Worm (Caenorhabditis elegans) whole organism, early embryonic: ENCODE results near the gene T26H5.8.

Experiments used
- F13C5.2 ChIP-seq: sonication (generic microtip); optimal IDR thresholded peaks from 2 replicates; lab custom pipeline; 2017; ENCODE audit warnings: mild to moderate bottlenecking, missing genetic modification characterization, inconsistent platforms, missing compliant biosample characterization
- aly-1 ChIP-seq: sonication (generic microtip); optimal IDR thresholded peaks from 2 replicates; lab custom pipeline; 2016; ENCODE audit warnings: missing genetic modification characterization, missing compliant biosample characterization
- ama-1 ChIP-seq: fragments of 150-350 bp; optimal IDR thresholded peaks from 2 replicates; lab custom pipeline; 2014
- ceh-13 ChIP-seq: fragments of 200-800 bp; sonication (Bioruptor generic); optimal IDR thresholded peaks from 2 replicates; lab custom pipeline; 2018; ENCODE audit warnings: mild to moderate bottlenecking, missing genetic modification characterization, missing compliant biosample characterization
- ets-7 ChIP-seq: sonication (generic microtip); optimal IDR thresholded peaks from 2 replicates; lab custom pipeline; 2016; ENCODE audit warnings: missing genotype, missing genetic modification characterization, missing compliant biosample characterization
- flt-1 ChIP-seq: fragments of 200-800 bp; sonication (Bioruptor generic); IDR thresholded peaks from 2 replicates; pipeline ENCODE4 v1.3.6; 2022; ENCODE audit warnings: missing genetic modification characterization, missing compliant biosample characterization
- hmbx-1 ChIP-seq: sonication (generic microtip); optimal IDR thresholded peaks from 2 replicates; lab custom pipeline; 2016; ENCODE audit warnings: mild to moderate bottlenecking, missing genetic modification characterization, missing compliant biosample characterization
- pes-1 ChIP-seq: fragments of 200-800 bp; sonication (Bioruptor generic); IDR thresholded peaks from 2 replicates; pipeline ENCODE4 v1.3.6; 2022; ENCODE audit warnings: missing genetic modification reagents, missing genetic modification characterization, missing compliant biosample characterization
- scrt-1 ChIP-seq: fragments of 200-800 bp; sonication (Bioruptor generic); IDR thresholded peaks from 2 replicates; pipeline ENCODE4 v1.3.6; 2022; ENCODE audit warnings: missing genetic modification characterization, missing compliant biosample characterization
- sea-1 ChIP-seq: fragments of 200-800 bp; sonication (Bioruptor generic); conservative IDR thresholded peaks from 2 replicates; pipeline ENCODE4 v1.3.6; 2022; ENCODE audit warnings: missing genetic modification characterization, missing compliant biosample characterization
- tbx-37 ChIP-seq: fragments of 200-800 bp; sonication (Bioruptor generic); conservative IDR thresholded peaks from 2 replicates; pipeline ENCODE4 v1.3.6; 2022; ENCODE audit warnings: missing genetic modification reagents, missing genetic modification characterization, missing compliant biosample characterization

DNA sequence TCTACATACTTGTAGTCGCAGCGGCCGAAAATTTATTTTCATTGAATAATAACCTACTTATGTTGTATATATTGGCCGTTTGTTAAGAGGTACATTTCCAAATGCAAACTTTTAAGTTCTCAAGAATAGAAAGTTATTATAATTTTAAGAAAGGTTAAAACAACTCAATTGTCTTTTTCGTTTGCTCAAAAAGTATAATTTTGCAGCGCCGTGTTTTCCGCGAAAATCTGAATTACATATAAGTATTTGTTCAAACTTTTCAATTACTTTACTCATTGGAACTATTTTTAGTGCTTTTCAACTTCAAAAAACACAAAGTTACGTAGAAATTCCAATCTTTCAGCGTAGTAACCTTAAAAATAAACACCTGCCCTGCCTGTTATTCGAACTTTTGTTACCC lies 12.9 kb upstream of the T26H5.8 start, which contains the start of gene srh-239:
- TF ChIP-seq ama-1 (lab: Kevin White, UChicago) (no peak), ets-7 (tag; lab: Kevin White, UChicago) (no peak), aly-1 (no peak), ceh-13 (GFP tag; lab: Kevin White, UChicago) (no peak), hmbx-1 (tag; lab: Kevin White, UChicago) (no peak), sea-1 (GFP tag; lab: Robert Waterston, UW) (no peak), scrt-1 (GFP tag; lab: Robert Waterston, UW) (no peak), flt-1 (GFP tag; lab: Robert Waterston, UW) (no peak), F13C5.2 (tag; lab: Kevin White, UChicago) (no peak), tbx-37 (GFP tag; lab: Robert Waterston, UW) (no peak), pes-1 (no peak)
